Worm (Caenorhabditis elegans) whole organism, dauer: ENCODE measurements around the gene F43C11.4.

Experiments
- unc-62 ChIP-seq: sonication (generic microtip); optimal IDR thresholded peaks from 2 replicates; lab custom pipeline; 2017; ENCODE audit warnings: missing biosample characterization, missing genetic modification reagents, missing genetic modification characterization

Gene F43C11.4

ce11 chrII:2380174-2380573 is 33.4 kb downstream of the F43C11.4 start, which contains the start of gene F16G10.7:
F16G10.7 (minus strand) TSS chrII:2380274.
- no peak for TF ChIP-seq unc-62 (GFP tag; lab: Kevin White, UChicago)

ce11 chrII:2383334-2383733 is 36.6 kb downstream of the F43C11.4 start, which contains the start of gene F16G10.8:
F16G10.8 (minus strand) TSS chrII:2383434.
- TF ChIP-seq unc-62 (GFP tag; lab: Kevin White, UChicago), result no peak

- no peak for TF ChIP-seq unc-62 (GFP tag; lab: Kevin White, UChicago)
Measured at ce11 chrII:2385495-2385894, 38.7 kb downstream of the F43C11.4 start, which contains the start of gene F16G10.9. F16G10.9 (minus strand) TSS chrII:2385595.

ce11 chrII:2390884-2391283 is 44.1 kb downstream of the F43C11.4 start, which contains the start of gene F16G10.10:
F16G10.10 (minus strand) TSS chrII:2390984.
- TF ChIP-seq unc-62 (GFP tag; lab: Kevin White, UChicago), result no peak

ce11 chrII:2393821-2394220 is 47.0 kb downstream of the F43C11.4 start, which contains the start of gene F16G10.11:
F16G10.11 (minus strand) TSS chrII:2393921.
- no peak for TF ChIP-seq unc-62 (GFP tag; lab: Kevin White, UChicago)

- no peak for TF ChIP-seq unc-62 (GFP tag; lab: Kevin White, UChicago)
Measured at ce11 chrII:2395864-2396263, 49.1 kb downstream of the F43C11.4 start, which contains the start of gene F16G10.13. F16G10.13 (minus strand) TSS chrII:2395964.

- no peak for TF ChIP-seq unc-62 (GFP tag; lab: Kevin White, UChicago)
Measured at ce11 chrII:2398884-2399283, 52.1 kb downstream of the F43C11.4 start, which contains the start of gene F16G10.14. F16G10.14 (minus strand) TSS chrII:2398984.
